Worm (Caenorhabditis elegans): Measurements from ENCODE around the gene nhr-10.

DNA sequence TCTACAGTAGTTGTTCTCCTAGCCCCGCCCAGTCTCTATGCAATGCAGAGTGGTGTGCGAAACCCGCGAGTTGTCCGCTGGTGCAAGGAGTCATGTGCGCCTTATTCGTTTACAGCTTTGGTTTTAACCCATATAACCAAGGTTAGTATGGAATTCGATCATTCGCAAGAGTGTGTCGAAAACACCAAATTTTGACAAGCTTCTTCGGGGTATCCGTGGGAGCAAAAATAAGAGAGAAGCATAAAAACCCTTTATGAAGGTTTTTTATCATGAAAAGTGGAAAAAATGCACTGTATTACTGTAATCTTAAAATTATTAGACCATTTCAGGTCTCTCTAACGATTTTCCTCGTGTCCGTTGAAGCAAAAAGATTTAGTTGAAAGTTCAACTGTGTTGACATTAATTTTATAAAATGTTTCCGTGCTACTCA, 26.9 kb upstream of the nhr-10 start:
- TF ChIP-seq efl-1 (GFP tag; optimal IDR thresholded peaks at IDR 0.05) (no peak), F10E7.11 (tag; optimal IDR thresholded peaks at IDR 0.05) (no peak), C06A6.2 (GFP tag; conservative IDR thresholded peaks at IDR 0.05) (no peak), F37B4.10 (GFP tag; IDR thresholded peaks at IDR 0.05) (no peak), Y67H2A.10 (GFP tag; conservative IDR thresholded peaks at IDR 0.05) (no peak), attf-6 (GFP tag; IDR thresholded peaks at IDR 0.05) (peak; percentile 96), unc-62 (GFP tag; optimal IDR thresholded peaks at IDR 0.05) (no peak), sdz-38 (tag; optimal IDR thresholded peaks at IDR 0.05) (no peak), unc-130 (GFP tag; optimal IDR thresholded peaks at IDR 0.05) (no peak), ets-4 (GFP tag; optimal IDR thresholded peaks at IDR 0.05) (no peak), rcor-1 (GFP tag; IDR thresholded peaks at IDR 0.05) (peak; percentile 58; the same call in 1 of the 2 replicates)

Data from whole organism, young adult.